Worm (Caenorhabditis elegans) whole organism, L1 larva: ENCODE measurements around the gene Y11D7A.7.

ENCODE experiments used
- C16A3.4 ChIP-seq: fragments of 150-350 bp; optimal IDR thresholded peaks from 2 replicates; lab custom pipeline; 2014; ENCODE audit warnings: missing biosample characterization, missing genetic modification characterization
- F16B12.6 ChIP-seq: fragments of 150-350 bp; optimal IDR thresholded peaks from 2 replicates; lab custom pipeline; 2014; ENCODE audit warnings: missing biosample characterization, missing genetic modification characterization
- Y116A8C.19 ChIP-seq: sonication (generic microtip); optimal IDR thresholded peaks from 2 replicates; lab custom pipeline; 2016; ENCODE audit warnings: missing compliant biosample characterization, missing genetic modification characterization, borderline replicate concordance
- aha-1 ChIP-seq: fragments of 150-350 bp; optimal IDR thresholded peaks from 2 replicates; lab custom pipeline; 2014; ENCODE audit warnings: missing biosample characterization, missing genetic modification characterization
- alr-1 ChIP-seq: fragments of 200-800 bp; sonication (Bioruptor generic); optimal IDR thresholded peaks from 2 replicates; lab custom pipeline; 2018; ENCODE audit warnings: borderline replicate concordance, mild to moderate bottlenecking, missing genetic modification characterization, missing compliant biosample characterization
- aly-2 ChIP-seq: fragments of 150-350 bp; optimal IDR thresholded peaks from 2 replicates; lab custom pipeline; 2014; ENCODE audit warnings: missing biosample characterization, missing genetic modification characterization
- ama-1 ChIP-seq: fragments of 150-350 bp; optimal IDR thresholded peaks from 2 replicates; lab custom pipeline; 2014
- ceh-63 ChIP-seq: fragments of 200-800 bp; sonication (Bioruptor generic); optimal IDR thresholded peaks from 2 replicates; lab custom pipeline; 2018; ENCODE audit warnings: mild to moderate bottlenecking, missing genetic modification characterization, missing compliant biosample characterization
- ceh-82 ChIP-seq, 3 experiments: fragments of 150-350 bp in 1 of 3; sonication (generic microtip) in 2 of 3; optimal IDR thresholded peaks; 2 replicates each; lab custom pipeline; 2014 to 2017; ENCODE audit warnings: missing biosample characterization in 3 of 3, missing genetic modification characterization in 3 of 3
- ceh-90 ChIP-seq: sonication (generic microtip); optimal IDR thresholded peaks from 2 replicates; lab custom pipeline; 2016; ENCODE audit warnings: missing genetic modification characterization, missing compliant biosample characterization
- ces-1 ChIP-seq: fragments of 150-350 bp; optimal IDR thresholded peaks from 2 replicates; lab custom pipeline; 2014; ENCODE audit warnings: missing biosample characterization, missing genetic modification reagents, missing genetic modification characterization
- dsc-1 ChIP-seq: sonication (generic microtip); optimal IDR thresholded peaks from 2 replicates; lab custom pipeline; 2016; ENCODE audit warnings: mild to moderate bottlenecking, missing genetic modification characterization, missing compliant biosample characterization
- efl-1 ChIP-seq, 4 experiments: fragments of 150-350 bp; optimal IDR thresholded peaks in 3 of 4; peaks in 1 of 4; 1 replicate in 1 of 4; 2 replicates in 3 of 4; lab custom pipeline; 2014; ENCODE audit warnings: missing biosample characterization in 2 of 4, missing genetic modification characterization in 2 of 4, missing genetic modification reagents in 2 of 4
- efl-3 ChIP-seq: fragments of 200-800 bp; sonication (Bioruptor generic); optimal IDR thresholded peaks from 2 replicates; lab custom pipeline; 2018; ENCODE audit warnings: mild to moderate bottlenecking, missing genetic modification characterization, missing compliant biosample characterization
- egl-27 ChIP-seq, 2 experiments: fragments of 150-350 bp in 1 of 2; sonication (generic microtip); optimal IDR thresholded peaks; 3 replicates each; lab custom pipeline; 2017 to 2018; ENCODE audit warnings: missing biosample characterization in 2 of 2, missing genetic modification characterization in 2 of 2, missing genetic modification reagents in 2 of 2
- elt-3 ChIP-seq, 6 experiments: fragments of 150-350 bp in 1 of 6; sonication (generic microtip); optimal IDR thresholded peaks; 2 replicates each; lab custom pipeline; 2017 to 2018; ENCODE audit warnings: missing biosample characterization in 6 of 6, missing genetic modification characterization in 6 of 6, inconsistent platforms in 1 of 6
- ets-5 ChIP-seq: fragments of 200-800 bp; sonication (Bioruptor generic); IDR thresholded peaks from 2 replicates; pipeline ENCODE4 v1.3.6; 2022; ENCODE audit warnings: missing genetic modification characterization, missing compliant biosample characterization
- fkh-10 ChIP-seq: sonication (generic microtip); optimal IDR thresholded peaks from 2 replicates; lab custom pipeline; 2017; ENCODE audit warnings: missing biosample characterization, missing genetic modification reagents, missing genetic modification characterization
- fkh-4 ChIP-seq: sonication (generic microtip); optimal IDR thresholded peaks from 2 replicates; lab custom pipeline; 2016; ENCODE audit warnings: missing compliant biosample characterization, missing genetic modification characterization, borderline replicate concordance
- fkh-8 ChIP-seq: sonication (generic microtip); optimal IDR thresholded peaks from 2 replicates; lab custom pipeline; 2016; ENCODE audit warnings: mild to moderate bottlenecking, missing genetic modification characterization, missing compliant biosample characterization
- fos-1 ChIP-seq: fragments of 150-350 bp; optimal IDR thresholded peaks from 2 replicates; lab custom pipeline; 2014; ENCODE audit warnings: missing biosample characterization, missing genetic modification characterization
- grh-1 ChIP-seq: fragments of 200-800 bp; sonication (Bioruptor generic); IDR thresholded peaks from 2 replicates; pipeline ENCODE4 v1.3.6; 2022; ENCODE audit warnings: missing genetic modification reagents, missing genetic modification characterization, missing compliant biosample characterization
- isw-1 ChIP-seq: fragments of 200-800 bp; sonication (Bioruptor generic); IDR thresholded peaks from 2 replicates; pipeline ENCODE4 v1.3.6; 2022; ENCODE audit warnings: missing genetic modification characterization, missing compliant biosample characterization
- jun-1 ChIP-seq: fragments of 150-350 bp; optimal IDR thresholded peaks from 2 replicates; lab custom pipeline; 2014; ENCODE audit warnings: missing biosample characterization, missing genetic modification reagents, missing genetic modification characterization
- lin-13 ChIP-seq: fragments of 150-350 bp; optimal IDR thresholded peaks from 2 replicates; lab custom pipeline; 2014; ENCODE audit warnings: missing biosample characterization, missing genetic modification reagents, missing genetic modification characterization
- lin-14 ChIP-seq: fragments of 200-800 bp; sonication (Bioruptor generic); optimal IDR thresholded peaks from 2 replicates; lab custom pipeline; 2018; ENCODE audit warnings: mild to moderate bottlenecking, missing genetic modification characterization, moderate library complexity, missing compliant biosample characterization
- lsy-2 ChIP-seq, 2 experiments: fragments of 150-350 bp; optimal IDR thresholded peaks; 2 replicates each; lab custom pipeline; 2014; ENCODE audit warnings: missing biosample characterization in 2 of 2, missing genetic modification characterization in 2 of 2
- nhr-12 ChIP-seq: sonication (generic microtip); optimal IDR thresholded peaks from 2 replicates; lab custom pipeline; 2017; ENCODE audit warnings: missing biosample characterization, missing genetic modification characterization
- nhr-19 ChIP-seq: fragments of 200-800 bp; sonication (Bioruptor generic); conservative IDR thresholded peaks from 2 replicates; pipeline ENCODE4 v1.3.6; 2022; ENCODE audit warnings: missing genetic modification characterization, missing compliant biosample characterization
- nhr-20 ChIP-seq: sonication (generic microtip); optimal IDR thresholded peaks from 2 replicates; lab custom pipeline; 2016; ENCODE audit warnings: mild to moderate bottlenecking, missing genetic modification characterization, missing compliant biosample characterization
- nhr-28 ChIP-seq: fragments of 150-350 bp; optimal IDR thresholded peaks from 2 replicates; lab custom pipeline; 2014; ENCODE audit warnings: missing biosample characterization, missing genetic modification characterization
- nhr-71 ChIP-seq: sonication (generic microtip); optimal IDR thresholded peaks from 2 replicates; lab custom pipeline; 2016; ENCODE audit warnings: mild to moderate bottlenecking, missing genetic modification characterization, moderate library complexity, missing compliant biosample characterization
- nhr-84 ChIP-seq: sonication (generic microtip); optimal IDR thresholded peaks from 2 replicates; lab custom pipeline; 2017; ENCODE audit warnings: missing biosample characterization, missing genetic modification characterization
- pax-3 ChIP-seq: fragments of 200-800 bp; sonication (Bioruptor generic); optimal IDR thresholded peaks from 2 replicates; lab custom pipeline; 2018; ENCODE audit warnings: mild to moderate bottlenecking, missing genetic modification characterization, moderate library complexity, missing compliant biosample characterization
- pqm-1 ChIP-seq: sonication (generic microtip); optimal IDR thresholded peaks from 3 replicates; lab custom pipeline; 2017; ENCODE audit warnings: missing biosample characterization, missing genetic modification characterization
- rnt-1 ChIP-seq: sonication (generic microtip); optimal IDR thresholded peaks from 2 replicates; lab custom pipeline; 2016; ENCODE audit warnings: mild to moderate bottlenecking, missing genetic modification characterization, moderate library complexity, missing compliant biosample characterization
- skn-1 ChIP-seq: fragments of 150-350 bp; optimal IDR thresholded peaks from 2 replicates; lab custom pipeline; 2014; ENCODE audit warnings: missing biosample characterization, missing genetic modification characterization
- sox-4 ChIP-seq: sonication (generic microtip); optimal IDR thresholded peaks from 2 replicates; lab custom pipeline; 2016; ENCODE audit warnings: missing genetic modification characterization, missing compliant biosample characterization
- sptf-1 ChIP-seq: fragments of 150-350 bp; optimal IDR thresholded peaks from 2 replicates; lab custom pipeline; 2014; ENCODE audit warnings: missing biosample characterization, missing genetic modification characterization
- swsn-7 ChIP-seq: sonication (generic microtip); optimal IDR thresholded peaks from 2 replicates; lab custom pipeline; 2016; ENCODE audit warnings: missing genetic modification characterization, missing compliant biosample characterization
- tbx-2 ChIP-seq: sonication (generic microtip); optimal IDR thresholded peaks from 2 replicates; lab custom pipeline; 2016; ENCODE audit warnings: missing genetic modification characterization, missing compliant biosample characterization
- tlp-1 ChIP-seq: fragments of 150-350 bp; optimal IDR thresholded peaks from 2 replicates; lab custom pipeline; 2014; ENCODE audit warnings: missing biosample characterization, missing genetic modification characterization
- unc-130 ChIP-seq: fragments of 150-350 bp; optimal IDR thresholded peaks from 2 replicates; lab custom pipeline; 2017; ENCODE audit warnings: missing biosample characterization, missing genetic modification characterization, inconsistent platforms
- unc-30 ChIP-seq: sonication (generic microtip); optimal IDR thresholded peaks from 2 replicates; lab custom pipeline; 2017; ENCODE audit warnings: missing biosample characterization, missing genetic modification characterization
- unc-86 ChIP-seq: sonication (generic microtip); optimal IDR thresholded peaks from 2 replicates; lab custom pipeline; 2016; ENCODE audit warnings: missing genetic modification characterization, missing compliant biosample characterization
- unc-98 ChIP-seq: fragments of 200-800 bp; sonication (Bioruptor generic); IDR thresholded peaks from 2 replicates; pipeline ENCODE4 v1.3.6; 2022; ENCODE audit warnings: missing genetic modification characterization, missing compliant biosample characterization
- vab-15 ChIP-seq: sonication (generic microtip); optimal IDR thresholded peaks from 2 replicates; lab custom pipeline; 2017; ENCODE audit warnings: missing genotype, mild to moderate bottlenecking, missing genetic modification characterization, missing compliant biosample characterization
- xbp-1 ChIP-seq: sonication (generic microtip); optimal IDR thresholded peaks from 2 replicates; lab custom pipeline; 2016; ENCODE audit warnings: missing genetic modification characterization, missing compliant biosample characterization
- ztf-11 ChIP-seq, 2 experiments: sonication (generic microtip); optimal IDR thresholded peaks; 2 replicates each; lab custom pipeline; 2016 to 2017; ENCODE audit warnings: missing genetic modification characterization in 2 of 2, missing biosample characterization in 1 of 2, missing compliant biosample characterization in 1 of 2

The Y11D7A.7 gene

ce11 chrIV:9260334-9260733 is 11.0 kb downstream of the Y11D7A.7 start (continued):
- TF ChIP-seq nhr-84 (no peak), dsc-1 (no peak), fos-1 (no peak), ceh-82 (tag; optimal IDR thresholded peaks at IDR 0.05; lab: Kevin White, UChicago) (peak in 1 of 3 experiments; percentile 7), rnt-1 (tag; lab: Kevin White, UChicago) (no peak), alr-1 (tag; lab: Kevin White, UChicago) (no peak), nhr-19 (peak; percentile 21; the same call in 1 of the 2 replicates), xbp-1 (tag; lab: Kevin White, UChicago) (peak; percentile 56), vab-15 (no peak), unc-30 (tag; lab: Kevin White, UChicago) (no peak), nhr-12 (tag; lab: Kevin White, UChicago) (no peak), tlp-1 (tag; lab: Kevin White, UChicago) (no peak), unc-130 (tag; lab: Kevin White, UChicago) (no peak), ztf-11 (tag; optimal IDR thresholded peaks at IDR 0.05; lab: Kevin White, UChicago) (no peak), grh-1 (no peak), ceh-63 (GFP tag; lab: Kevin White, UChicago) (no peak), jun-1 (tag; lab: Kevin White, UChicago) (no peak), C16A3.4 (tag; lab: Kevin White, UChicago) (no peak), isw-1 (GFP tag; lab: Robert Waterston, UW) (no peak), tbx-2 (peak; percentile 36), ets-5 (no peak), skn-1 (tag; lab: Kevin White, UChicago) (peak; percentile 48), nhr-20 (peak; percentile 38), egl-27 (tag; optimal IDR thresholded peaks at IDR 0.05; lab: Kevin White, UChicago) (no peak), lin-13 (GFP tag; lab: Kevin White, UChicago) (no peak), fkh-4 (tag; lab: Kevin White, UChicago) (no peak), nhr-28 (tag; lab: Kevin White, UChicago) (no peak), pqm-1 (tag; lab: Kevin White, UChicago) (no peak), Y116A8C.19 (tag; lab: Kevin White, UChicago) (no peak), unc-86 (no peak), lin-14 (GFP tag; lab: Kevin White, UChicago) (no peak), fkh-10 (GFP tag; lab: Kevin White, UChicago) (no peak), F16B12.6 (no peak), nhr-71 (tag; lab: Kevin White, UChicago) (peak; percentile 63), sox-4 (no peak), sptf-1 (tag; lab: Kevin White, UChicago) (no peak), swsn-7 (tag; lab: Kevin White, UChicago) (peak; percentile 43), aly-2 (tag; lab: Kevin White, UChicago) (peak; percentile 31), aha-1 (tag; lab: Kevin White, UChicago) (no peak), efl-3 (GFP tag; lab: Kevin White, UChicago) (no peak), ceh-90 (tag; lab: Kevin White, UChicago) (no peak), efl-1 (optimal IDR thresholded peaks at IDR 0.05; lab: Kevin White, UChicago) (peak; percentile 47 to 62), efl-1 (GFP tag; optimal IDR thresholded peaks at IDR 0.05 in 1 of 2; lab: Kevin White, UChicago) (peak; percentile 54 to 90), ces-1 (no peak), pax-3 (tag; lab: Kevin White, UChicago) (no peak), unc-98 (GFP tag; lab: Robert Waterston, UW) (no peak), lsy-2 (tag; optimal IDR thresholded peaks at IDR 0.05; lab: Kevin White, UChicago) (peak; percentile 60 to 71), ama-1 (lab: Kevin White, UChicago) (no peak), fkh-8 (tag; lab: Kevin White, UChicago) (no peak), elt-3 (tag; optimal IDR thresholded peaks at IDR 0.05; lab: Kevin White, UChicago) (no peak)
